Fruit fly (Drosophila melanogaster) whole organism, embryonic: Measurements from ENCODE around the gene mof.
A peak's percentile ranks its signal among the peaks of the same experiment; 100 is the strongest.

Source experiments
- Atf-2 ChIP-seq: fragments of 200-800 bp; sonication (Bioruptor generic); optimal IDR thresholded peaks from 2 replicates; lab custom pipeline; 2016; ENCODE audit warnings: missing biosample characterization, missing genetic modification characterization
- B-H2 ChIP-seq: fragments of 200-800 bp; sonication (Bioruptor generic); optimal IDR thresholded peaks from 2 replicates; lab custom pipeline; 2018; ENCODE audit warnings: missing biosample characterization, mild to moderate bottlenecking, missing genetic modification characterization
- CG10543 ChIP-seq: fragments of 200-800 bp; sonication (Bioruptor generic); optimal IDR thresholded peaks from 3 replicates; lab custom pipeline; 2017; ENCODE audit warnings: missing biosample characterization, mild to moderate bottlenecking, missing genetic modification characterization, moderate library complexity
- CG12155 ChIP-seq: fragments of 200-800 bp; sonication (Bioruptor generic); optimal IDR thresholded peaks from 3 replicates; lab custom pipeline; 2016; ENCODE audit warnings: missing biosample characterization, missing genetic modification characterization
- CG12236 ChIP-seq: fragments of 200-800 bp; sonication (Bioruptor generic); optimal IDR thresholded peaks from 2 replicates; lab custom pipeline; 2016; ENCODE audit warnings: missing biosample characterization, missing genetic modification characterization
- CG12391 ChIP-seq: fragments of 200-800 bp; sonication (Bioruptor generic); optimal IDR thresholded peaks from 3 replicates; lab custom pipeline; 2018; ENCODE audit warnings: missing biosample characterization, mild to moderate bottlenecking, missing genetic modification characterization, moderate library complexity
- CG13424 ChIP-seq: fragments of 200-800 bp; sonication (Bioruptor generic); optimal IDR thresholded peaks from 2 replicates; lab custom pipeline; 2019; ENCODE audit warnings: missing biosample characterization, mild to moderate bottlenecking, missing genetic modification characterization, moderate library complexity
- CG14710 ChIP-seq: fragments of 200-800 bp; sonication (Bioruptor generic); optimal IDR thresholded peaks from 3 replicates; lab custom pipeline; 2019; ENCODE audit warnings: missing biosample characterization, mild to moderate bottlenecking, missing genetic modification characterization, moderate library complexity
- CG15696 ChIP-seq: fragments of 200-800 bp; sonication (Bioruptor generic); optimal IDR thresholded peaks from 2 replicates; lab custom pipeline; 2019; ENCODE audit warnings: missing biosample characterization, mild to moderate bottlenecking, missing genetic modification characterization, moderate library complexity
- CG1832 ChIP-seq: fragments of 200-800 bp; sonication (Bioruptor generic); optimal IDR thresholded peaks from 2 replicates; lab custom pipeline; 2017; ENCODE audit warnings: missing biosample characterization, mild to moderate bottlenecking, missing genetic modification characterization, inconsistent platforms
- CG2116 ChIP-seq: fragments of 200-800 bp; sonication (Bioruptor generic); optimal IDR thresholded peaks from 3 replicates; lab custom pipeline; 2018; ENCODE audit warnings: missing biosample characterization, mild to moderate bottlenecking, missing genetic modification characterization
- CG30020 ChIP-seq: fragments of 200-800 bp; optimal IDR thresholded peaks from 2 replicates; lab custom pipeline; 2019; ENCODE audit warnings: missing biosample characterization, mild to moderate bottlenecking, missing genetic modification characterization, moderate library complexity
- CG32767 ChIP-seq: fragments of 200-800 bp; sonication (Bioruptor generic); IDR thresholded peaks from 2 replicates; pipeline ENCODE4 v1.3.6; 2022; ENCODE audit warnings: missing biosample characterization, missing genetic modification characterization
- CG4360 ChIP-seq: fragments of 200-800 bp; sonication (Bioruptor generic); IDR thresholded peaks from 2 replicates; pipeline ENCODE4 v1.3.6; 2022; ENCODE audit warnings: missing biosample characterization, missing genetic modification characterization
- CG5953 ChIP-seq: fragments of 200-800 bp; sonication (Bioruptor generic); IDR thresholded peaks from 2 replicates; pipeline ENCODE4 v1.3.6; 2022; ENCODE audit warnings: missing biosample characterization, missing genetic modification characterization
- CG6254 ChIP-seq: fragments of 200-800 bp; sonication (Bioruptor generic); optimal IDR thresholded peaks from 3 replicates; lab custom pipeline; 2017; ENCODE audit warnings: mild to moderate bottlenecking, missing biosample characterization, missing genetic modification reagents, missing genetic modification characterization
- CG7839 ChIP-seq: fragments of 200-800 bp; sonication (Bioruptor generic); optimal IDR thresholded peaks from 3 replicates; lab custom pipeline; 2018; ENCODE audit warnings: missing biosample characterization, mild to moderate bottlenecking, missing genetic modification characterization, moderate library complexity
- CG8478 ChIP-seq: fragments of >200 bp; optimal IDR thresholded peaks from 2 replicates; lab custom pipeline; 2018
- Dref ChIP-seq: fragments of 200-800 bp; sonication (Bioruptor generic); IDR thresholded peaks from 2 replicates; pipeline ENCODE4 v1.3.6; 2022; ENCODE audit warnings: missing biosample characterization, missing genetic modification characterization
- ERR ChIP-seq: fragments of 200-800 bp; sonication (Bioruptor generic); optimal IDR thresholded peaks from 2 replicates; lab custom pipeline; 2016; ENCODE audit warnings: missing biosample characterization, missing genetic modification characterization
- Fer1 ChIP-seq: fragments of 200-800 bp; sonication (Bioruptor generic); optimal IDR thresholded peaks from 2 replicates; lab custom pipeline; 2017; ENCODE audit warnings: missing biosample characterization, mild to moderate bottlenecking, missing genetic modification characterization
- Kr ChIP-seq: fragments of 200-800 bp; sonication (Bioruptor generic); optimal IDR thresholded peaks from 2 replicates; lab custom pipeline; 2017; ENCODE audit warnings: missing biosample characterization, mild to moderate bottlenecking, missing genetic modification characterization
- Lim3 ChIP-seq: fragments of 200-800 bp; sonication (Bioruptor generic); IDR thresholded peaks from 2 replicates; pipeline ENCODE4 v1.3.6; 2022; ENCODE audit warnings: missing biosample characterization, missing genetic modification characterization
- MBD-R2 ChIP-seq: fragments of 200-800 bp; sonication (Bioruptor generic); IDR thresholded peaks from 2 replicates; pipeline ENCODE4 v1.3.6; 2022; ENCODE audit warnings: missing biosample characterization, missing genetic modification characterization
- Mrtf ChIP-seq: fragments of 200-800 bp; sonication (Bioruptor generic); IDR thresholded peaks from 3 replicates; pipeline ENCODE4 v1.3.6; 2022; ENCODE audit warnings: missing biosample characterization, missing genetic modification characterization
- NK7.1 ChIP-seq: fragments of 200-800 bp; sonication (Bioruptor generic); optimal IDR thresholded peaks from 3 replicates; lab custom pipeline; 2016; ENCODE audit warnings: missing biosample characterization, missing genetic modification characterization
- Pdp1 ChIP-seq, 2 experiments: fragments of 200-800 bp; sonication (Bioruptor generic); optimal IDR thresholded peaks; 3 replicates each; lab custom pipeline; 2016; ENCODE audit warnings: missing biosample characterization in 2 of 2, missing genetic modification characterization in 2 of 2, mild to moderate bottlenecking in 1 of 2, moderate library complexity in 1 of 2
- Rfx ChIP-seq: fragments of 200-800 bp; sonication (Bioruptor generic); IDR thresholded peaks from 2 replicates; pipeline ENCODE4 v1.3.6; 2022; ENCODE audit warnings: missing biosample characterization, missing genetic modification characterization
- Stat92E ChIP-seq, 3 experiments: fragments of >200 bp in 2 of 3; fragments of 200-800 bp in 1 of 3; sonication (Bioruptor generic) in 1 of 3; optimal IDR thresholded peaks; 2 replicates each; lab custom pipeline; 2017 to 2019; ENCODE audit warnings: missing biosample characterization in 3 of 3, missing genetic modification characterization in 3 of 3, mild to moderate bottlenecking in 1 of 3, moderate library complexity in 1 of 3
- amos ChIP-seq: fragments of 200-800 bp; sonication (Bioruptor generic); IDR thresholded peaks from 2 replicates; pipeline ENCODE4 v1.3.6; 2022; ENCODE audit warnings: missing biosample characterization, missing genetic modification characterization; ENCODE audit not compliant: partially characterized antibody
- bigmax ChIP-seq: fragments of 200-800 bp; sonication (Bioruptor generic); optimal IDR thresholded peaks from 2 replicates; lab custom pipeline; 2018; ENCODE audit warnings: missing biosample characterization, mild to moderate bottlenecking, missing genetic modification characterization
- br ChIP-seq: fragments of >200 bp; optimal IDR thresholded peaks from 2 replicates; lab custom pipeline; 2017
- bsh ChIP-seq, 2 experiments: fragments of 200-800 bp; sonication (Bioruptor generic); optimal IDR thresholded peaks; 2 replicates each; lab custom pipeline; 2017 to 2018; ENCODE audit warnings: mild to moderate bottlenecking in 2 of 2, missing biosample characterization in 2 of 2, missing genetic modification characterization in 2 of 2, moderate library complexity in 1 of 2
- chinmo ChIP-seq: fragments of 200-800 bp; sonication (Bioruptor generic); IDR thresholded peaks from 4 replicates; pipeline ENCODE4 v1.3.6; 2022; ENCODE audit warnings: missing biosample characterization, missing genetic modification characterization; ENCODE audit not compliant: partially characterized antibody
- corto ChIP-seq: fragments of 200-800 bp; sonication (Bioruptor generic); optimal IDR thresholded peaks from 2 replicates; lab custom pipeline; 2016; ENCODE audit warnings: missing biosample characterization, mild to moderate bottlenecking, missing genetic modification characterization, moderate library complexity
- crc ChIP-seq: fragments of 200-800 bp; sonication (Bioruptor generic); optimal IDR thresholded peaks from 2 replicates; lab custom pipeline; 2016; ENCODE audit warnings: missing biosample characterization, missing genetic modification characterization
- dan ChIP-seq: fragments of 200-800 bp; sonication (Bioruptor generic); IDR thresholded peaks from 2 replicates; pipeline ENCODE4 v1.3.6; 2022; ENCODE audit warnings: missing biosample characterization, missing genetic modification characterization
- dmrt11E ChIP-seq: fragments of 200-800 bp; sonication (Bioruptor generic); optimal IDR thresholded peaks from 3 replicates; lab custom pipeline; 2018; ENCODE audit warnings: missing biosample characterization, mild to moderate bottlenecking, missing genetic modification characterization, moderate library complexity
- dmrt99B ChIP-seq: fragments of 200-800 bp; sonication (Bioruptor generic); optimal IDR thresholded peaks from 2 replicates; lab custom pipeline; 2018; ENCODE audit warnings: missing biosample characterization, mild to moderate bottlenecking, missing genetic modification characterization, moderate library complexity
- gcm2 ChIP-seq: fragments of 200-800 bp; sonication (Bioruptor generic); optimal IDR thresholded peaks from 2 replicates; lab custom pipeline; 2016; ENCODE audit warnings: missing biosample characterization, missing genetic modification characterization
- gfzf ChIP-seq: fragments of 200-800 bp; sonication (Bioruptor generic); optimal IDR thresholded peaks from 2 replicates; lab custom pipeline; 2016; ENCODE audit warnings: missing biosample characterization, mild to moderate bottlenecking, missing genetic modification characterization, moderate library complexity
- h ChIP-seq: fragments of >200 bp; optimal IDR thresholded peaks from 2 replicates; lab custom pipeline; 2017
- ind ChIP-seq: fragments of 200-800 bp; sonication (Bioruptor generic); optimal IDR thresholded peaks from 3 replicates; lab custom pipeline; 2016; ENCODE audit warnings: missing biosample characterization, missing genetic modification characterization
- knrl ChIP-seq: fragments of 200-800 bp; sonication (Bioruptor generic); IDR thresholded peaks from 3 replicates; pipeline ENCODE4 v1.3.6; 2022; ENCODE audit warnings: missing biosample characterization, missing genetic modification characterization; ENCODE audit not compliant: partially characterized antibody
- lab ChIP-seq: fragments of 200-800 bp; sonication (Bioruptor generic); optimal IDR thresholded peaks from 3 replicates; lab custom pipeline; 2017; ENCODE audit warnings: missing biosample characterization, missing genetic modification characterization, mild to moderate bottlenecking, moderate library complexity, missing genetic modification reagents
- oc ChIP-seq: fragments of 200-800 bp; sonication (Bioruptor generic); optimal IDR thresholded peaks from 2 replicates; lab custom pipeline; 2018; ENCODE audit warnings: missing biosample characterization, mild to moderate bottlenecking, missing genetic modification characterization, moderate library complexity
- peb ChIP-seq: fragments of 200-800 bp; sonication (Bioruptor generic); IDR thresholded peaks from 2 replicates; pipeline ENCODE4 v1.3.6; 2022; ENCODE audit warnings: missing biosample characterization, missing genetic modification characterization
- scrt ChIP-seq: fragments of 200-800 bp; sonication (Bioruptor generic); optimal IDR thresholded peaks from 2 replicates; lab custom pipeline; 2018; ENCODE audit warnings: missing biosample characterization, mild to moderate bottlenecking, missing genetic modification characterization, moderate library complexity
- sd ChIP-seq: fragments of 200-800 bp; sonication (Bioruptor generic); optimal IDR thresholded peaks from 3 replicates; lab custom pipeline; 2018; ENCODE audit warnings: missing biosample characterization, mild to moderate bottlenecking, missing genetic modification characterization, moderate library complexity
- tin ChIP-seq: fragments of 200-800 bp; sonication (Bioruptor generic); optimal IDR thresholded peaks from 3 replicates; lab custom pipeline; 2016; ENCODE audit warnings: missing biosample characterization, missing genetic modification characterization
- wdn ChIP-seq: fragments of 200-800 bp; sonication (Bioruptor generic); IDR thresholded peaks from 2 replicates; pipeline ENCODE4 v1.3.6; 2022; ENCODE audit warnings: missing biosample characterization, missing genetic modification characterization

The mof gene

DNA sequence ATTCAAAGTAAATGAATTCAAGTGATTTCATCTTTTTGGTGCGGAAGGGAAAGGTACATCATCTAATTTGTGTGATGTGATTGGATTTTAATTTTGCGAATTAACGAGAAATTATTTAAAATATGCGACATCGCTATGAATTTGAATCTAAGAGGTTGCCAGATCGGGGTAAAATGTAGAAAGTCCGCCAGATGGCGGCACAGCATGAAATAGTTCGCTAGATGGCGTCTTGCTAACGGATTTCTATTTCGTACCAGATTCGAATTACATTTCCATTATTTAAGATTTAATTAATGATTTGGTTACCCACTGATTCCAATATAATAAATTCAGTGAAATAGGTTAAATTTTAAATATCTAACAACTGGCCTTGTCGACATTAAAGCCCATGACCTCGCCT is 6.7 kb upstream of the mof start (continued):
- TF ChIP-seq amos (peak; percentile 35; the same call in 1 of the 2 replicates), NK7.1 (GFP tag; lab: Kevin White, UChicago) (no peak), CG13424 (tag; lab: Kevin White, UChicago) (peak; percentile 1), gcm2 (GFP tag; lab: Kevin White, UChicago) (no peak), oc (tag; lab: Kevin White, UChicago) (no peak), CG12155 (GFP tag; lab: Kevin White, UChicago) (peak; percentile 6), dmrt11E (tag; lab: Kevin White, UChicago) (peak; percentile 6), CG32767 (GFP tag; lab: Robert Waterston, UW) (no peak), br (lab: Kevin White, UChicago) (no peak), Fer1 (GFP tag; lab: Kevin White, UChicago) (peak; percentile 5), gfzf (peak; percentile 23), CG12236 (GFP tag; lab: Kevin White, UChicago) (no peak), Kr (no peak), CG4360 (GFP tag; lab: Robert Waterston, UW) (no peak), sd (tag; lab: Kevin White, UChicago) (peak; percentile 83), dmrt99B (tag; lab: Kevin White, UChicago) (peak; percentile 23), lab (GFP tag; lab: Kevin White, UChicago) (peak; percentile 34), bsh (GFP tag; optimal IDR thresholded peaks at IDR 0.05; lab: Kevin White, UChicago) (peak in 1 of 2 experiments; percentile 25), corto (GFP tag; lab: Kevin White, UChicago) (no peak), CG14710 (tag; lab: Kevin White, UChicago) (peak; percentile 34), scrt (GFP tag; lab: Kevin White, UChicago) (peak; percentile 1), peb (no peak), B-H2 (peak; percentile 25), Rfx (peak; percentile 81), CG7839 (tag; lab: Kevin White, UChicago) (peak; percentile 50), tin (GFP tag; lab: Kevin White, UChicago) (peak; percentile 56), CG6254 (GFP tag; lab: Kevin White, UChicago) (no peak), CG30020 (no peak), wdn (GFP tag; lab: Robert Waterston, UW) (no peak), dan (GFP tag; lab: Robert Waterston, UW) (no peak), ind (peak; percentile 12), CG10543 (no peak), Mrtf (GFP tag; lab: Robert Waterston, UW) (no peak), Dref (GFP tag; lab: Robert Waterston, UW) (peak; percentile 39; the same call in 1 of the 2 replicates), CG1832 (no peak), crc (GFP tag; lab: Kevin White, UChicago) (no peak), CG2116 (peak; percentile 92), chinmo (no peak), Stat92E (GFP tag; optimal IDR thresholded peaks at IDR 0.05; lab: Kevin White, UChicago) (no peak), Atf-2 (GFP tag; lab: Kevin White, UChicago) (no peak), bigmax (GFP tag; lab: Kevin White, UChicago) (peak; percentile 3), h (lab: Kevin White, UChicago) (no peak), Pdp1 (GFP tag; optimal IDR thresholded peaks at IDR 0.05; lab: Kevin White, UChicago) (peak; percentile 20 to 32), knrl (GFP tag; lab: Robert Waterston, UW) (no peak; the same call in 2 of the 3 replicates), Lim3 (GFP tag; lab: Robert Waterston, UW) (no peak), CG12391 (tag; lab: Kevin White, UChicago) (peak; percentile 36), MBD-R2 (GFP tag; lab: Robert Waterston, UW) (0 out of 2 replicates have a peak, but pooled peaks have one; percentile 33), CG8478 (lab: Kevin White, UChicago) (no peak), CG15696 (tag; lab: Kevin White, UChicago) (peak; percentile 42), CG5953 (GFP tag; lab: Robert Waterston, UW) (no peak), ERR (GFP tag; lab: Kevin White, UChicago) (no peak)
